Worm (Caenorhabditis elegans): ENCODE measurements around the gene sec-5.

sec-5 gene

ce11 chrII:9160197-9160806 is 16.6 kb downstream of the sec-5 start (continued):
- TF ChIP-seq dpl-1 (GFP tag; optimal IDR thresholded peaks at IDR 0.05): no peak
- no peak for TF ChIP-seq Y75B8A.6 (GFP tag; IDR thresholded peaks at IDR 0.05)
- TF ChIP-seq hmg-1.1 (GFP tag; IDR thresholded peaks at IDR 0.05): no peak
- TF ChIP-seq nhr-76 (tag; optimal IDR thresholded peaks at IDR 0.05): peak; percentile 35
- peak; percentile 84 for TF ChIP-seq nhr-28 (tag; optimal IDR thresholded peaks at IDR 0.05)
- peak; percentile 89 for TF ChIP-seq dmd-6 (GFP tag; IDR thresholded peaks at IDR 0.05)
- no peak for TF ChIP-seq F44E2.7 (GFP tag; IDR thresholded peaks at IDR 0.05)
- no peak for TF ChIP-seq vab-7 (GFP tag; IDR thresholded peaks at IDR 0.05)

- TF ChIP-seq zip-11 (GFP tag; IDR thresholded peaks at IDR 0.05) (no peak), aha-1 (tag) (peak; percentile 95), dve-1 (tag; optimal IDR thresholded peaks at IDR 0.05; ENCODE audit: insufficient read depth) (no peak), dmd-6 (GFP tag; IDR thresholded peaks at IDR 0.05) (peak; percentile 39), hif-1 (tag; optimal IDR thresholded peaks at IDR 0.05) (peak; percentile 4 to 65)
Measured at ce11 chrII:9158029-9158428, 18.9 kb downstream of the sec-5 start, which contains the start of gene oac-54. Gene oac-54, plus strand, starts transcription at chrII:9158111.

ce11 chrII:9157125-9157524 is 19.8 kb downstream of the sec-5 start:
- TF ChIP-seq Y48G9A.11 (GFP tag; IDR thresholded peaks at IDR 0.05) (no peak), tra-1 (GFP tag; IDR thresholded peaks at IDR 0.05) (no peak), lsy-2 (tag; optimal IDR thresholded peaks at IDR 0.05) (peak in 1 of 2 experiments; percentile 22), F37D6.2 (tag; optimal IDR thresholded peaks at IDR 0.05) (no peak), egl-43 (GFP tag; IDR thresholded peaks at IDR 0.05) (no peak), mdl-1 (tag; optimal IDR thresholded peaks at IDR 0.05) (no peak), zip-2 (tag; optimal IDR thresholded peaks at IDR 0.05) (no peak), dve-1 (tag; optimal IDR thresholded peaks at IDR 0.05; ENCODE audit: insufficient read depth) (peak; percentile 75), lin-39 (tag; optimal IDR thresholded peaks at IDR 0.05) (no peak), lin-38 (GFP tag; IDR thresholded peaks at IDR 0.05) (no peak), egl-27 (tag; optimal IDR thresholded peaks at IDR 0.05) (no peak), ama-1 (optimal IDR thresholded peaks at IDR 0.05) (no peak), lir-3 (tag; optimal IDR thresholded peaks at IDR 0.05) (no peak), hlh-30 (tag; optimal IDR thresholded peaks at IDR 0.05; ENCODE audit: insufficient read depth) (peak; percentile 20), skn-1 (tag; optimal IDR thresholded peaks at IDR 0.05) (no peak), ctbp-1 (GFP tag; IDR thresholded peaks at IDR 0.05) (no peak), jun-1 (tag; optimal IDR thresholded peaks at IDR 0.05) (no peak), nhr-48 (tag; optimal IDR thresholded peaks at IDR 0.05) (no peak), saeg-2 (GFP tag; IDR thresholded peaks at IDR 0.05) (no peak), hlh-11 (tag; optimal IDR thresholded peaks at IDR 0.05) (peak; percentile 52), ceh-82 (tag; optimal IDR thresholded peaks at IDR 0.05) (no peak), lim-7 (GFP tag; IDR thresholded peaks at IDR 0.05) (no peak), dmd-6 (GFP tag; IDR thresholded peaks at IDR 0.05) (peak; percentile 85), nhr-102 (tag; optimal IDR thresholded peaks at IDR 0.05) (no peak), Y105C5A.15 (GFP tag; IDR thresholded peaks at IDR 0.05) (no peak), mep-1 (tag; optimal IDR thresholded peaks at IDR 0.05) (peak; percentile 6), tag-97 (GFP tag; IDR thresholded peaks at IDR 0.05) (no peak), ceh-32 (tag; optimal IDR thresholded peaks at IDR 0.05; ENCODE audit: poor library complexity) (no peak), nhr-10 (tag; optimal IDR thresholded peaks at IDR 0.05) (no peak), ceh-44 (GFP tag; IDR thresholded peaks at IDR 0.05) (no peak), ZK337.2 (GFP tag; IDR thresholded peaks at IDR 0.05) (no peak), lin-1 (GFP tag; IDR thresholded peaks at IDR 0.05) (no peak), php-3 (GFP tag; IDR thresholded peaks at IDR 0.05) (peak; percentile 74), mdt-29 (GFP tag; IDR thresholded peaks at IDR 0.05) (no peak), F10B5.3 (tag; optimal IDR thresholded peaks at IDR 0.05) (no peak), lin-13 (GFP tag; optimal IDR thresholded peaks at IDR 0.05) (no peak), nhr-28 (tag; optimal IDR thresholded peaks at IDR 0.05) (peak; percentile 53), D1046.2 (GFP tag; IDR thresholded peaks at IDR 0.05) (no peak), lin-15B (tag; optimal IDR thresholded peaks at IDR 0.05) (no peak)

Measured in whole organism, L4 larva.